Fruit fly (Drosophila melanogaster) S2 (cell line): ENCODE measurements around the gene puf.

Experiments
- CG8478 ChIP-seq: fragments of >200 bp; optimal IDR thresholded peaks from 2 replicates; lab custom pipeline; 2018
- CTCF ChIP-seq, 2 experiments: fragments of >200 bp; optimal IDR thresholded peaks; 2 replicates each; lab custom pipeline; 2018

DNA sequence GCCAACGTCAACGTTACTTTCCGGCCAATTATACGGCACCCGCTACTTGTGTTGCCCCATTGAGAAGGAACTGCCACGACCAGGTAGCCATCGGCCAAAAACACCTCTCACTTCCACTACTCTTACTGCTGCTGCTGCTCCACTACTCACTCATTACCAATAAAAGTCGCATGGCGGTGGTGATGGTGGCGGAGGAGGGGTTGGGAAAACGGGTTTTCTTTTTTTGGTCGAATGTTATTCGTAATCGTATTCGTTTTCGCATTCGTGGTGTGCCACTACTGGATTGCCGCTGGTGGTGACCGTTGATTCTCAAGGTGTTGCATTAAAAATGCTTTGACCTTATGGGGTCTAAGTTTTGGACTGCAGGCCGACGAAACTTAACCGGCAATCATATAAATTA is 56.1 kb downstream of the puf start:
- no peak for TF ChIP-seq CTCF (optimal IDR thresholded peaks at IDR 0.05; lab: Kevin White, UChicago)
- no peak for TF ChIP-seq CG8478
